In the genomic region with DNA sequence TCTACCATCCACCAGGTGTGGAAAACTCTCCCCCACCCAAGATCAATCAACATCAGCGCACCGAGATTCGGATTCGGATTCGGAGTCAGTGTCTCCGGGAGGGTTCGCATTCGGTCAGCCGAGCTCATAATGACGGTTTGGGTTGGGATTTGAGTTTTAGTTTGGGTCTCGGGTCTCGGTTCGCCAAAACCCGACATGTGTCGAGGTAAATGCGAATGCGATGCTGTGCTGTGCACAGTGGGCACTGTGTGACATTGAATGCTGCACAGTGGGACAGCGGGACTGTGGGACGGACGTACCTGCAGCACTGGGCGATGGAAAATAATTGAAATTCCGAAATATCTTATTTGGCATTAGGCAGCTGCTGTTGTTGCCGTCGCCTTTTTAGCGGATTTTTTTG, we compare ENCODE assay signal across 1 fruit fly cellular context.
TF ChIP-seq lines count a peak whose summit lies in the region.

No protein-coding gene starts in this region.

TF ChIP-seq in whole organism, embryonic, 481 proteins besides CTCF, POLR2A, EP300 and RAD21 (continued from another document):
- TF ChIP-seq toy (GFP tag; IDR thresholded peaks at IDR 0.05; lab: Robert Waterston, UW), result no peak
- TF ChIP-seq ac (GFP tag; optimal IDR thresholded peaks at IDR 0.05; lab: Kevin White, UChicago), result no peak
- TF ChIP-seq CG11398 (GFP tag; optimal IDR thresholded peaks at IDR 0.05; lab: Kevin White, UChicago), result no peak
- TF ChIP-seq CG32772 (GFP tag; IDR thresholded peaks at IDR 0.05; lab: Robert Waterston, UW), result peak; percentile 18; the same call in 1 of the 2 replicates
- TF ChIP-seq CG12391 (tag; optimal IDR thresholded peaks at IDR 0.05; lab: Kevin White, UChicago), result no peak
- TF ChIP-seq CG1024 (GFP tag; IDR thresholded peaks at IDR 0.05; lab: Robert Waterston, UW), result no peak
- no peak for TF ChIP-seq z (GFP tag; IDR thresholded peaks at IDR 0.05; lab: Robert Waterston, UW)
- no peak for TF ChIP-seq CoRest (tag; optimal IDR thresholded peaks at IDR 0.05; lab: Kevin White, UChicago)
- TF ChIP-seq h (optimal IDR thresholded peaks at IDR 0.05; lab: Kevin White, UChicago), result no peak
- TF ChIP-seq Med (GFP tag; lab: Kevin White, UChicago), result peak; percentile 21
- TF ChIP-seq rib (GFP tag; IDR thresholded peaks at IDR 0.05; lab: Robert Waterston, UW), result no peak
- TF ChIP-seq cwo (GFP tag; optimal IDR thresholded peaks at IDR 0.05; lab: Kevin White, UChicago), result no peak
- TF ChIP-seq CHES-1-like (GFP tag; optimal IDR thresholded peaks at IDR 0.05; lab: Kevin White, UChicago), result no peak
- TF ChIP-seq repo (GFP tag; optimal IDR thresholded peaks at IDR 0.05; lab: Kevin White, UChicago), result no peak
- no peak for TF ChIP-seq Sox100B (GFP tag; optimal IDR thresholded peaks at IDR 0.05; lab: Kevin White, UChicago)
- TF ChIP-seq Ets65A (GFP tag; lab: Kevin White, UChicago), result no peak
- TF ChIP-seq cas (GFP tag; IDR thresholded peaks at IDR 0.05; lab: Robert Waterston, UW), result no peak
- TF ChIP-seq CG4617 (GFP tag; optimal IDR thresholded peaks at IDR 0.05; lab: Kevin White, UChicago; ENCODE audit: borderline replicate concordance), result no peak
- TF ChIP-seq HLH4C (GFP tag; IDR thresholded peaks at IDR 0.05; lab: Robert Waterston, UW; ENCODE audit: partially characterized antibody), result no peak
- no peak for TF ChIP-seq vnd (GFP tag; IDR thresholded peaks at IDR 0.05; lab: Robert Waterston, UW; ENCODE audit: partially characterized antibody)
- no peak for TF ChIP-seq CG6765 (GFP tag; optimal IDR thresholded peaks at IDR 0.05; lab: Kevin White, UChicago)
- no peak for TF ChIP-seq ro (GFP tag; IDR thresholded peaks at IDR 0.05; lab: Robert Waterston, UW)
- TF ChIP-seq CG8944 (GFP tag; optimal IDR thresholded peaks at IDR 0.05; lab: Kevin White, UChicago), result no peak
- no peak for TF ChIP-seq CG18011 (GFP tag; optimal IDR thresholded peaks at IDR 0.05; lab: Kevin White, UChicago)
- no peak for TF ChIP-seq pum (GFP tag; optimal IDR thresholded peaks at IDR 0.05; lab: Kevin White, UChicago)
- no peak for TF ChIP-seq CG7839 (tag; optimal IDR thresholded peaks at IDR 0.05; lab: Kevin White, UChicago)
- no peak for TF ChIP-seq CG5953 (GFP tag; IDR thresholded peaks at IDR 0.05; lab: Robert Waterston, UW)
- TF ChIP-seq Spps (tag; optimal IDR thresholded peaks at IDR 0.05; lab: Kevin White, UChicago), result no peak
- TF ChIP-seq wek (GFP tag; optimal IDR thresholded peaks at IDR 0.05; lab: Kevin White, UChicago), result no peak
- no peak for TF ChIP-seq CG6854 (GFP tag; optimal IDR thresholded peaks at IDR 0.05; lab: Kevin White, UChicago)
- no peak for TF ChIP-seq gsb (GFP tag; IDR thresholded peaks at IDR 0.05; lab: Robert Waterston, UW)
- no peak for TF ChIP-seq sima (GFP tag; optimal IDR thresholded peaks at IDR 0.05; lab: Kevin White, UChicago)
- peak; percentile 26 for TF ChIP-seq cad (GFP tag; optimal IDR thresholded peaks at IDR 0.05; lab: Kevin White, UChicago)
- TF ChIP-seq gsb-n (tag; optimal IDR thresholded peaks at IDR 0.05; lab: Kevin White, UChicago), result no peak
- TF ChIP-seq prd (optimal IDR thresholded peaks at IDR 0.05; lab: Kevin White, UChicago), result no peak
- 0 out of 3 replicates have a peak, but pooled peaks have one; percentile 9 for TF ChIP-seq prd (GFP tag; IDR thresholded peaks at IDR 0.05; lab: Robert Waterston, UW)
- no peak for TF ChIP-seq Max (GFP tag; optimal IDR thresholded peaks at IDR 0.05; lab: Kevin White, UChicago)
- TF ChIP-seq Gug (GFP tag; IDR thresholded peaks at IDR 0.05; lab: Robert Waterston, UW), result no peak
- no peak for TF ChIP-seq Dad (GFP tag; optimal IDR thresholded peaks at IDR 0.05; lab: Kevin White, UChicago)
- TF ChIP-seq CG4707 (GFP tag; optimal IDR thresholded peaks at IDR 0.05; lab: Kevin White, UChicago), result peak; percentile 40
- TF ChIP-seq CG2889 (GFP tag; IDR thresholded peaks at IDR 0.05; lab: Robert Waterston, UW), result no peak
- TF ChIP-seq insv (GFP tag; optimal IDR thresholded peaks at IDR 0.05; lab: Kevin White, UChicago), result no peak
- peak; percentile 83 for TF ChIP-seq zen (tag; optimal IDR thresholded peaks at IDR 0.05; lab: Kevin White, UChicago)
- no peak for TF ChIP-seq eve (GFP tag; optimal IDR thresholded peaks at IDR 0.05; lab: Kevin White, UChicago)
- no peak for TF ChIP-seq Hmx (GFP tag; optimal IDR thresholded peaks at IDR 0.05; lab: Kevin White, UChicago)
- TF ChIP-seq E2f2 (GFP tag; IDR thresholded peaks at IDR 0.05; lab: Robert Waterston, UW), result 0 out of 2 replicates have a peak, but pooled peaks have one; percentile 17
- no peak for TF ChIP-seq Dip3 (GFP tag; optimal IDR thresholded peaks at IDR 0.05; lab: Kevin White, UChicago)
- no peak for TF ChIP-seq sens-2 (GFP tag; IDR thresholded peaks at IDR 0.05; lab: Robert Waterston, UW)
- TF ChIP-seq lmd (GFP tag; IDR thresholded peaks at IDR 0.05; lab: Robert Waterston, UW), result 0 out of 2 replicates have a peak, but pooled peaks have one; percentile 10
- no peak for TF ChIP-seq PHDP (tag; optimal IDR thresholded peaks at IDR 0.05; lab: Kevin White, UChicago)
- no peak for TF ChIP-seq knrl (GFP tag; IDR thresholded peaks at IDR 0.05; lab: Robert Waterston, UW; ENCODE audit: partially characterized antibody)
- no peak for TF ChIP-seq fu2 (GFP tag; optimal IDR thresholded peaks at IDR 0.05; lab: Kevin White, UChicago)
- TF ChIP-seq ken (GFP tag; IDR thresholded peaks at IDR 0.05; lab: Robert Waterston, UW), result no peak
- TF ChIP-seq stc (GFP tag; IDR thresholded peaks at IDR 0.05; lab: Robert Waterston, UW), result no peak
- no peak for TF ChIP-seq CG10959 (GFP tag; IDR thresholded peaks at IDR 0.05; lab: Robert Waterston, UW)
- no peak for TF ChIP-seq Doc2 (GFP tag; IDR thresholded peaks at IDR 0.05; lab: Robert Waterston, UW)
- no peak for TF ChIP-seq Six4 (GFP tag; optimal IDR thresholded peaks at IDR 0.05; lab: Kevin White, UChicago)
- no peak for TF ChIP-seq hbn (GFP tag; IDR thresholded peaks at IDR 0.05; lab: Robert Waterston, UW; ENCODE audit: partially characterized antibody)
- TF ChIP-seq CG12071 (GFP tag; optimal IDR thresholded peaks at IDR 0.05; lab: Kevin White, UChicago), result no peak
- no peak for TF ChIP-seq kah (GFP tag; optimal IDR thresholded peaks at IDR 0.05; lab: Kevin White, UChicago)
- TF ChIP-seq CG7556 (GFP tag; optimal IDR thresholded peaks at IDR 0.05; lab: Kevin White, UChicago), result no peak
- no peak for TF ChIP-seq lov (optimal IDR thresholded peaks at IDR 0.05; lab: Kevin White, UChicago)
- no peak for TF ChIP-seq lov (GFP tag; IDR thresholded peaks at IDR 0.05; lab: Robert Waterston, UW)
- no peak for TF ChIP-seq GATAe (GFP tag; conservative IDR thresholded peaks at IDR 0.05; lab: Robert Waterston, UW)
- TF ChIP-seq CG11247 (GFP tag; IDR thresholded peaks at IDR 0.05; lab: Robert Waterston, UW), result no peak
- no peak for TF ChIP-seq gro (GFP tag; optimal IDR thresholded peaks at IDR 0.05; lab: Kevin White, UChicago)
- TF ChIP-seq CG2116 (GFP tag; optimal IDR thresholded peaks at IDR 0.05; lab: Kevin White, UChicago), result no peak
- no peak for TF ChIP-seq CG7372 (GFP tag; IDR thresholded peaks at IDR 0.05; lab: Robert Waterston, UW)
- TF ChIP-seq ap (GFP tag; IDR thresholded peaks at IDR 0.05; lab: Robert Waterston, UW), result no peak
- no peak for TF ChIP-seq CG14860 (GFP tag; IDR thresholded peaks at IDR 0.05; lab: Robert Waterston, UW; ENCODE audit: partially characterized antibody)
- no peak for TF ChIP-seq Hand (GFP tag; optimal IDR thresholded peaks at IDR 0.05; lab: Kevin White, UChicago)
- no peak for TF ChIP-seq CG9932 (GFP tag; IDR thresholded peaks at IDR 0.05; lab: Robert Waterston, UW)
- TF ChIP-seq slou (GFP tag; optimal IDR thresholded peaks at IDR 0.05; lab: Kevin White, UChicago), result no peak
- TF ChIP-seq CG3281 (GFP tag; optimal IDR thresholded peaks at IDR 0.05; lab: Kevin White, UChicago), result no peak
- no peak for TF ChIP-seq ranshi (GFP tag; IDR thresholded peaks at IDR 0.05; lab: Robert Waterston, UW)
- no peak for TF ChIP-seq CG10565 (GFP tag; optimal IDR thresholded peaks at IDR 0.05; lab: Kevin White, UChicago)
- no peak for TF ChIP-seq p53 (GFP tag; optimal IDR thresholded peaks at IDR 0.05; lab: Kevin White, UChicago)
- TF ChIP-seq CG17385 (GFP tag; optimal IDR thresholded peaks at IDR 0.05; lab: Kevin White, UChicago), result no peak
- no peak for TF ChIP-seq CG3163 (GFP tag; optimal IDR thresholded peaks at IDR 0.05; lab: Kevin White, UChicago)
- no peak for TF ChIP-seq CG6272 (GFP tag; IDR thresholded peaks at IDR 0.05; lab: Robert Waterston, UW)
- no peak for TF ChIP-seq Usf (GFP tag; optimal IDR thresholded peaks at IDR 0.05; lab: Kevin White, UChicago)
- no peak for TF ChIP-seq zfh2 (GFP tag; optimal IDR thresholded peaks at IDR 0.05; lab: Kevin White, UChicago)
- TF ChIP-seq B-H1 (GFP tag; IDR thresholded peaks at IDR 0.05; lab: Robert Waterston, UW), result no peak
- no peak for TF ChIP-seq zfh1 (GFP tag; IDR thresholded peaks at IDR 0.05; lab: Robert Waterston, UW)
- no peak for TF ChIP-seq gfzf (GFP tag; optimal IDR thresholded peaks at IDR 0.05; lab: Kevin White, UChicago)
- TF ChIP-seq HmgD (GFP tag; optimal IDR thresholded peaks at IDR 0.05; lab: Kevin White, UChicago), result no peak
- TF ChIP-seq CG31224 (GFP tag; IDR thresholded peaks at IDR 0.05; lab: Robert Waterston, UW), result no peak
- no peak for TF ChIP-seq exex (tag; optimal IDR thresholded peaks at IDR 0.05; lab: Kevin White, UChicago)
- TF ChIP-seq fd102C (GFP tag; optimal IDR thresholded peaks at IDR 0.05; lab: Kevin White, UChicago), result no peak
- TF ChIP-seq CG14965 (GFP tag; optimal IDR thresholded peaks at IDR 0.05; lab: Kevin White, UChicago; ENCODE audit: borderline replicate concordance), result no peak
- TF ChIP-seq Hr51 (GFP tag; optimal IDR thresholded peaks at IDR 0.05; lab: Kevin White, UChicago), result peak in 1 of 2 experiments; percentile 4
- no peak for TF ChIP-seq oc (tag; optimal IDR thresholded peaks at IDR 0.05; lab: Kevin White, UChicago)
